Fruit fly (Drosophila melanogaster) whole organism, embryonic: Measurements from ENCODE around the gene CG42525.

ENCODE experiments used
- Adf1 ChIP-seq: fragments of 200-800 bp; sonication (Bioruptor generic); IDR thresholded peaks from 2 replicates; pipeline ENCODE4 v1.3.6; 2022; ENCODE audit warnings: missing biosample characterization, missing genetic modification characterization
- CG10209 ChIP-seq: fragments of 200-800 bp; sonication (Bioruptor generic); optimal IDR thresholded peaks from 3 replicates; lab custom pipeline; 2017; ENCODE audit warnings: missing biosample characterization, mild to moderate bottlenecking, missing genetic modification characterization, missing genetic modification reagents
- CG10979 ChIP-seq: fragments of 200-800 bp; sonication (Bioruptor generic); optimal IDR thresholded peaks from 2 replicates; lab custom pipeline; 2018; ENCODE audit warnings: missing biosample characterization, mild to moderate bottlenecking, missing genetic modification characterization, moderate library complexity
- CG12104 ChIP-seq: fragments of 200-800 bp; sonication (Bioruptor generic); optimal IDR thresholded peaks from 3 replicates; lab custom pipeline; 2016; ENCODE audit warnings: missing biosample characterization, missing genetic modification characterization
- CG12155 ChIP-seq: fragments of 200-800 bp; sonication (Bioruptor generic); optimal IDR thresholded peaks from 3 replicates; lab custom pipeline; 2016; ENCODE audit warnings: missing biosample characterization, missing genetic modification characterization
- CG12942 ChIP-seq: fragments of 200-800 bp; sonication (Bioruptor generic); optimal IDR thresholded peaks from 3 replicates; lab custom pipeline; 2016; ENCODE audit warnings: missing biosample characterization, missing genetic modification characterization
- CG13123 ChIP-seq: fragments of 200-800 bp; sonication (Bioruptor generic); optimal IDR thresholded peaks from 2 replicates; lab custom pipeline; 2016; ENCODE audit warnings: missing biosample characterization, missing genetic modification characterization
- CG13424 ChIP-seq: fragments of 200-800 bp; sonication (Bioruptor generic); optimal IDR thresholded peaks from 2 replicates; lab custom pipeline; 2019; ENCODE audit warnings: missing biosample characterization, mild to moderate bottlenecking, missing genetic modification characterization, moderate library complexity
- CG1603 ChIP-seq: fragments of 200-800 bp; sonication (Bioruptor generic); optimal IDR thresholded peaks from 2 replicates; lab custom pipeline; 2019; ENCODE audit warnings: missing biosample characterization, mild to moderate bottlenecking, missing genetic modification characterization, moderate library complexity
- CG16779 ChIP-seq: fragments of 200-800 bp; sonication (Bioruptor generic); IDR thresholded peaks from 2 replicates; pipeline ENCODE4 v1.3.6; 2022; ENCODE audit warnings: missing biosample characterization, missing genetic modification characterization
- CG17186 ChIP-seq: fragments of 200-800 bp; sonication (Bioruptor generic); optimal IDR thresholded peaks from 3 replicates; lab custom pipeline; 2017; ENCODE audit warnings: missing biosample characterization, missing genetic modification reagents, missing genetic modification characterization
- CG17359 ChIP-seq: fragments of 200-800 bp; sonication (Bioruptor generic); optimal IDR thresholded peaks from 3 replicates; lab custom pipeline; 2018; ENCODE audit warnings: missing biosample characterization, mild to moderate bottlenecking, missing genetic modification characterization, moderate library complexity
- CG17385 ChIP-seq: fragments of 200-800 bp; sonication (Bioruptor generic); optimal IDR thresholded peaks from 3 replicates; lab custom pipeline; 2018; ENCODE audit warnings: missing biosample characterization, mild to moderate bottlenecking, missing genetic modification characterization
- CG2202 ChIP-seq: fragments of 200-800 bp; sonication (Bioruptor generic); optimal IDR thresholded peaks from 2 replicates; lab custom pipeline; 2018; ENCODE audit warnings: missing biosample characterization, mild to moderate bottlenecking, missing genetic modification characterization
- CG32772 ChIP-seq: fragments of 200-800 bp; sonication (Bioruptor generic); IDR thresholded peaks from 2 replicates; pipeline ENCODE4 v1.3.6; 2022; ENCODE audit warnings: missing biosample characterization, missing genetic modification characterization
- CG34376 ChIP-seq: fragments of 200-800 bp; sonication (Bioruptor generic); optimal IDR thresholded peaks from 2 replicates; lab custom pipeline; 2018; ENCODE audit warnings: missing biosample characterization, mild to moderate bottlenecking, missing genetic modification characterization
- CG4617 ChIP-seq: fragments of 200-800 bp; sonication (Bioruptor generic); optimal IDR thresholded peaks from 3 replicates; lab custom pipeline; 2016; ENCODE audit warnings: missing biosample characterization, missing genetic modification characterization, borderline replicate concordance
- CG5245 ChIP-seq: fragments of 200-800 bp; sonication (Bioruptor generic); optimal IDR thresholded peaks from 3 replicates; lab custom pipeline; 2016; ENCODE audit warnings: missing biosample characterization, missing genetic modification characterization
- CG6683 ChIP-seq: fragments of 200-800 bp; sonication (Bioruptor generic); optimal IDR thresholded peaks from 2 replicates; lab custom pipeline; 2017; ENCODE audit warnings: missing biosample characterization, mild to moderate bottlenecking, missing genetic modification characterization, missing genetic modification reagents
- CG7357 ChIP-seq: fragments of 200-800 bp; sonication (Bioruptor generic); IDR thresholded peaks from 3 replicates; pipeline ENCODE4 v1.3.6; 2022; ENCODE audit warnings: missing biosample characterization, missing genetic modification characterization
- CG8359 ChIP-seq: fragments of 200-800 bp; sonication (Bioruptor generic); optimal IDR thresholded peaks from 2 replicates; lab custom pipeline; 2017; ENCODE audit warnings: missing biosample characterization, mild to moderate bottlenecking, missing genetic modification characterization, borderline replicate concordance
- CG8765 ChIP-seq: fragments of 200-800 bp; sonication (Bioruptor generic); IDR thresholded peaks from 2 replicates; pipeline ENCODE4 v1.3.6; 2022; ENCODE audit warnings: missing biosample characterization, missing genetic modification characterization
- CG9215 ChIP-seq: fragments of 200-800 bp; sonication (Bioruptor generic); IDR thresholded peaks from 2 replicates; pipeline ENCODE4 v1.3.6; 2022; ENCODE audit warnings: missing biosample characterization, missing genetic modification characterization
- CG9609 ChIP-seq: fragments of 200-800 bp; sonication (Bioruptor generic); optimal IDR thresholded peaks from 3 replicates; lab custom pipeline; 2016; ENCODE audit warnings: missing biosample characterization, missing genetic modification characterization
- CG9727 ChIP-seq: fragments of 200-800 bp; sonication (Bioruptor generic); optimal IDR thresholded peaks from 3 replicates; lab custom pipeline; 2017; ENCODE audit warnings: missing biosample characterization, mild to moderate bottlenecking, missing genetic modification characterization
- Dbx ChIP-seq: fragments of 200-800 bp; sonication (Bioruptor generic); IDR thresholded peaks from 3 replicates; pipeline ENCODE4 v1.3.6; 2022; ENCODE audit warnings: missing biosample characterization, missing genetic modification characterization
- GATAe ChIP-seq: fragments of 200-800 bp; sonication (Bioruptor generic); conservative IDR thresholded peaks from 2 replicates; pipeline ENCODE4 v1.3.6; 2022; ENCODE audit warnings: missing biosample characterization, missing genetic modification characterization
- HLHmδ ChIP-seq: fragments of 200-800 bp; sonication (Bioruptor generic); optimal IDR thresholded peaks from 2 replicates; lab custom pipeline; 2018; ENCODE audit warnings: missing biosample characterization, mild to moderate bottlenecking, missing genetic modification characterization, moderate library complexity
- Hand ChIP-seq: fragments of 200-800 bp; sonication (Bioruptor generic); optimal IDR thresholded peaks from 2 replicates; lab custom pipeline; 2017; ENCODE audit warnings: mild to moderate bottlenecking, missing biosample characterization, missing genetic modification reagents, missing genetic modification characterization
- Hmx ChIP-seq: fragments of 200-800 bp; sonication (Bioruptor generic); optimal IDR thresholded peaks from 2 replicates; lab custom pipeline; 2016; ENCODE audit warnings: missing biosample characterization, missing genetic modification characterization
- Hr51 ChIP-seq, 2 experiments: fragments of 200-800 bp; sonication (Bioruptor generic); optimal IDR thresholded peaks; 2 replicates in 1 of 2; 3 replicates in 1 of 2; lab custom pipeline; 2016 to 2018; ENCODE audit warnings: missing biosample characterization in 2 of 2, missing genetic modification characterization in 2 of 2, mild to moderate bottlenecking in 1 of 2, moderate library complexity in 1 of 2
- Med ChIP-seq: fragments of 200-800 bp; sonication (Bioruptor generic); peaks from one replicate; lab custom pipeline; 2016; ENCODE audit warnings: missing biosample characterization, missing genetic modification characterization, mild to moderate bottlenecking, inconsistent platforms, moderate library complexity
- Oaz ChIP-seq: fragments of 200-800 bp; sonication (Bioruptor generic); IDR thresholded peaks from 2 replicates; pipeline ENCODE4 v1.3.6; 2022; ENCODE audit warnings: missing biosample characterization, missing genetic modification characterization
- Pdp1 ChIP-seq, 2 experiments: fragments of 200-800 bp; sonication (Bioruptor generic); optimal IDR thresholded peaks; 3 replicates each; lab custom pipeline; 2016; ENCODE audit warnings: missing biosample characterization in 2 of 2, missing genetic modification characterization in 2 of 2, mild to moderate bottlenecking in 1 of 2, moderate library complexity in 1 of 2
- Xrp1 ChIP-seq: fragments of 200-800 bp; sonication (Bioruptor generic); IDR thresholded peaks from 2 replicates; pipeline ENCODE4 v1.3.6; 2022; ENCODE audit warnings: missing biosample characterization, missing genetic modification characterization
- az2 ChIP-seq: fragments of 200-800 bp; sonication (Bioruptor generic); optimal IDR thresholded peaks from 3 replicates; lab custom pipeline; 2016; ENCODE audit warnings: missing biosample characterization, missing genetic modification characterization
- disco-r ChIP-seq: fragments of 200-800 bp; sonication (Bioruptor generic); optimal IDR thresholded peaks from 2 replicates; lab custom pipeline; 2016; ENCODE audit warnings: missing biosample characterization, missing genetic modification characterization
- fru ChIP-seq: fragments of >200 bp; optimal IDR thresholded peaks from 2 replicates; lab custom pipeline; 2017
- gem ChIP-seq: fragments of 200-800 bp; sonication (Bioruptor generic); optimal IDR thresholded peaks from 2 replicates; lab custom pipeline; 2019; ENCODE audit warnings: missing biosample characterization, mild to moderate bottlenecking, missing genetic modification characterization, moderate library complexity
- lmd ChIP-seq: fragments of 200-800 bp; sonication (Bioruptor generic); IDR thresholded peaks from 2 replicates; pipeline ENCODE4 v1.3.6; 2022; ENCODE audit warnings: missing biosample characterization, missing genetic modification characterization
- nom ChIP-seq: fragments of 200-800 bp; sonication (Bioruptor generic); optimal IDR thresholded peaks from 2 replicates; lab custom pipeline; 2017; ENCODE audit warnings: missing biosample characterization, missing genetic modification characterization, mild to moderate bottlenecking, moderate library complexity, missing genetic modification reagents
- pita ChIP-seq: fragments of 200-800 bp; sonication (Bioruptor generic); optimal IDR thresholded peaks from 2 replicates; lab custom pipeline; 2017; ENCODE audit warnings: missing biosample characterization, mild to moderate bottlenecking, missing genetic modification characterization
- pnt ChIP-seq: fragments of 200-800 bp; sonication (Bioruptor generic); optimal IDR thresholded peaks from 3 replicates; lab custom pipeline; 2016; ENCODE audit warnings: missing biosample characterization, missing genetic modification characterization
- rib ChIP-seq: fragments of 200-800 bp; sonication (Bioruptor generic); IDR thresholded peaks from 2 replicates; pipeline ENCODE4 v1.3.6; 2022; ENCODE audit warnings: missing biosample characterization, missing genetic modification characterization
- sens-2 ChIP-seq: fragments of 200-800 bp; sonication (Bioruptor generic); IDR thresholded peaks from 2 replicates; pipeline ENCODE4 v1.3.6; 2022; ENCODE audit warnings: missing biosample characterization, missing genetic modification characterization
- sima ChIP-seq: fragments of 200-800 bp; sonication (Bioruptor generic); optimal IDR thresholded peaks from 2 replicates; lab custom pipeline; 2016; ENCODE audit warnings: missing biosample characterization, missing genetic modification characterization
- sisA ChIP-seq: fragments of 200-800 bp; sonication (Bioruptor generic); IDR thresholded peaks from 2 replicates; pipeline ENCODE4 v1.3.6; 2022; ENCODE audit warnings: missing biosample characterization, missing genetic modification characterization
- slp2 ChIP-seq: fragments of 200-800 bp; sonication (Bioruptor generic); optimal IDR thresholded peaks from 2 replicates; lab custom pipeline; 2016; ENCODE audit warnings: missing biosample characterization, missing genetic modification characterization
- tin ChIP-seq: fragments of 200-800 bp; sonication (Bioruptor generic); optimal IDR thresholded peaks from 3 replicates; lab custom pipeline; 2016; ENCODE audit warnings: missing biosample characterization, missing genetic modification characterization
- tx ChIP-seq: fragments of 200-800 bp; sonication (Bioruptor generic); optimal IDR thresholded peaks from 2 replicates; lab custom pipeline; 2016; ENCODE audit warnings: missing biosample characterization, missing genetic modification characterization
- zfh2 ChIP-seq: fragments of 200-800 bp; sonication (Bioruptor generic); optimal IDR thresholded peaks from 2 replicates; lab custom pipeline; 2016; ENCODE audit warnings: missing biosample characterization, missing genetic modification characterization

The CG42525 gene

dm6 chr3L:3178530-3179096, 10.9 kb downstream of the CG42525 start, which contains the start of the genes MnM and Girdin (continued):
- peak; percentile 91 for TF ChIP-seq zfh2 (GFP tag; lab: Kevin White, UChicago)
- peak; percentile 70 for TF ChIP-seq CG13424 (tag; lab: Kevin White, UChicago)
- no peak for TF ChIP-seq CG8765 (GFP tag; lab: Robert Waterston, UW)
- peak; percentile 36 for TF ChIP-seq CG10979 (tag; lab: Kevin White, UChicago)
- peak; percentile 53 for TF ChIP-seq CG17186
- TF ChIP-seq rib (GFP tag; lab: Robert Waterston, UW) = no peak
- no peak for TF ChIP-seq CG6683
- no peak for TF ChIP-seq CG8359 (GFP tag; lab: Kevin White, UChicago)
- TF ChIP-seq Adf1 (GFP tag; lab: Robert Waterston, UW) = no peak
- no peak for TF ChIP-seq CG16779 (GFP tag; lab: Robert Waterston, UW)
- TF ChIP-seq disco-r = peak; percentile 44
- peak in 1 of 2 experiments; percentile 74 for TF ChIP-seq Hr51 (GFP tag; optimal IDR thresholded peaks at IDR 0.05; lab: Kevin White, UChicago)
- no peak for TF ChIP-seq CG2202 (tag; lab: Kevin White, UChicago)
- TF ChIP-seq CG9727 (GFP tag; lab: Kevin White, UChicago) = peak; percentile 46
- TF ChIP-seq CG12942 (GFP tag; lab: Kevin White, UChicago) = peak; percentile 53
- no peak for TF ChIP-seq GATAe
- TF ChIP-seq CG10209 = peak; percentile 56
- TF ChIP-seq CG17385 = no peak
- TF ChIP-seq lmd (GFP tag; lab: Robert Waterston, UW) = peak; percentile 56
- TF ChIP-seq Pdp1 (GFP tag; optimal IDR thresholded peaks at IDR 0.05; lab: Kevin White, UChicago) = peak; percentile 67 to 69
- peak; percentile 51 for TF ChIP-seq slp2 (GFP tag; lab: Kevin White, UChicago)
- no peak for TF ChIP-seq CG1603
- no peak for TF ChIP-seq sima (GFP tag; lab: Kevin White, UChicago)
- TF ChIP-seq pita (GFP tag; lab: Kevin White, UChicago) = no peak
- TF ChIP-seq CG13123 = no peak
- TF ChIP-seq tx (GFP tag; lab: Kevin White, UChicago) = peak; percentile 74
- TF ChIP-seq HLHmδ (GFP tag; lab: Kevin White, UChicago) = no peak
- peak; percentile 58 for TF ChIP-seq CG34376 (GFP tag; lab: Kevin White, UChicago)
- no peak for TF ChIP-seq Hmx (GFP tag; lab: Kevin White, UChicago)
- peak; percentile 67 for TF ChIP-seq CG9215
- peak; percentile 55 for TF ChIP-seq CG5245 (GFP tag; lab: Kevin White, UChicago)
- no peak for TF ChIP-seq nom (GFP tag; lab: Kevin White, UChicago)
- TF ChIP-seq Xrp1 (GFP tag; lab: Robert Waterston, UW) = peak; percentile 41; the same call in 1 of the 2 replicates
- peak; percentile 84 for TF ChIP-seq CG4617 (GFP tag; lab: Kevin White, UChicago)
- TF ChIP-seq CG32772 (GFP tag; lab: Robert Waterston, UW) = peak; percentile 44; the same call in 1 of the 2 replicates
- peak; percentile 61 for TF ChIP-seq Dbx (GFP tag; lab: Robert Waterston, UW)
- peak; percentile 41 for TF ChIP-seq CG12104 (GFP tag; lab: Kevin White, UChicago)
- peak; percentile 94 for TF ChIP-seq Med (GFP tag; lab: Kevin White, UChicago)
- TF ChIP-seq gem (tag; lab: Kevin White, UChicago) = no peak
- no peak for TF ChIP-seq sens-2
- no peak for TF ChIP-seq Hand (GFP tag; lab: Kevin White, UChicago)
- no peak for TF ChIP-seq fru (lab: Kevin White, UChicago)
- TF ChIP-seq pnt (GFP tag; lab: Kevin White, UChicago) = peak; percentile 70
- no peak for TF ChIP-seq CG7357
- TF ChIP-seq Oaz (GFP tag; lab: Robert Waterston, UW) = no peak
- TF ChIP-seq CG9609 (GFP tag; lab: Kevin White, UChicago) = peak; percentile 79
- TF ChIP-seq az2 (GFP tag; lab: Kevin White, UChicago) = peak; percentile 56
- TF ChIP-seq sisA (GFP tag; lab: Robert Waterston, UW) = peak; percentile 56
- TF ChIP-seq CG17359 (tag; lab: Kevin White, UChicago) = no peak
- peak; percentile 69 for TF ChIP-seq tin (GFP tag; lab: Kevin White, UChicago)
- peak; percentile 71 for TF ChIP-seq CG12155 (GFP tag; lab: Kevin White, UChicago)
